Fruit fly (Drosophila melanogaster) whole organism, embryonic: ENCODE results near the gene CG33695.

Source experiments
- BEAF-32 ChIP-seq: fragments of 200-800 bp; sonication (Bioruptor generic); optimal IDR thresholded peaks from 3 replicates; lab custom pipeline; 2017; ENCODE audit warnings: missing biosample characterization, missing genetic modification characterization, mild to moderate bottlenecking, moderate library complexity, missing genetic modification reagents
- Bgb ChIP-seq: fragments of 200-800 bp; sonication (Bioruptor generic); IDR thresholded peaks from 2 replicates; pipeline ENCODE4 v1.3.6; 2022; ENCODE audit warnings: missing biosample characterization, missing genetic modification characterization; ENCODE audit not compliant: partially characterized antibody
- CG10366 ChIP-seq: fragments of 200-800 bp; sonication (Bioruptor generic); IDR thresholded peaks from 2 replicates; pipeline ENCODE4 v1.3.6; 2022; ENCODE audit warnings: missing biosample characterization, missing genetic modification characterization
- CG11085 ChIP-seq: fragments of 200-800 bp; sonication (Bioruptor generic); IDR thresholded peaks from 2 replicates; pipeline ENCODE4 v1.3.6; 2022; ENCODE audit warnings: missing biosample characterization, missing genetic modification characterization
- CG11398 ChIP-seq: fragments of 200-800 bp; sonication (Bioruptor generic); optimal IDR thresholded peaks from 2 replicates; lab custom pipeline; 2016; ENCODE audit warnings: missing biosample characterization, missing genetic modification characterization
- CG11456 ChIP-seq: fragments of 200-800 bp; sonication (Bioruptor generic); IDR thresholded peaks from 3 replicates; pipeline ENCODE4 v1.3.6; 2022; ENCODE audit warnings: missing biosample characterization, missing genetic modification characterization
- CG11695 ChIP-seq: fragments of 200-800 bp; sonication (Bioruptor generic); IDR thresholded peaks from 3 replicates; pipeline ENCODE4 v1.3.6; 2022; ENCODE audit warnings: missing biosample characterization, missing genetic modification characterization
- CG13624 ChIP-seq: fragments of 200-800 bp; sonication (Bioruptor generic); optimal IDR thresholded peaks from 2 replicates; lab custom pipeline; 2016; ENCODE audit warnings: missing biosample characterization, missing genetic modification characterization
- CG14050 ChIP-seq: fragments of 200-800 bp; sonication (Bioruptor generic); IDR thresholded peaks from 3 replicates; pipeline ENCODE4 v1.3.6; 2022; ENCODE audit warnings: missing biosample characterization, missing genetic modification characterization
- CG14860 ChIP-seq: fragments of 200-800 bp; sonication (Bioruptor generic); IDR thresholded peaks from 3 replicates; pipeline ENCODE4 v1.3.6; 2022; ENCODE audit warnings: missing biosample characterization, missing genetic modification characterization; ENCODE audit not compliant: partially characterized antibody
- CG18619 ChIP-seq: fragments of 200-800 bp; sonication (Bioruptor generic); optimal IDR thresholded peaks from 3 replicates; lab custom pipeline; 2017; ENCODE audit warnings: missing biosample characterization, mild to moderate bottlenecking, missing genetic modification characterization
- CG2120 ChIP-seq: fragments of 200-800 bp; sonication (Bioruptor generic); optimal IDR thresholded peaks from 3 replicates; lab custom pipeline; 2016; ENCODE audit warnings: missing biosample characterization, missing genetic modification characterization
- CG2712 ChIP-seq: fragments of 200-800 bp; optimal IDR thresholded peaks from 3 replicates; lab custom pipeline; 2019; ENCODE audit warnings: missing biosample characterization, mild to moderate bottlenecking, missing genetic modification characterization, moderate library complexity
- CG30403 ChIP-seq: fragments of 200-800 bp; sonication (Bioruptor generic); optimal IDR thresholded peaks from 3 replicates; lab custom pipeline; 2016; ENCODE audit warnings: missing biosample characterization, missing genetic modification characterization
- CG32767 ChIP-seq: fragments of 200-800 bp; sonication (Bioruptor generic); IDR thresholded peaks from 2 replicates; pipeline ENCODE4 v1.3.6; 2022; ENCODE audit warnings: missing biosample characterization, missing genetic modification characterization
- CG34422 ChIP-seq: fragments of 200-800 bp; sonication (Bioruptor generic); IDR thresholded peaks from 3 replicates; pipeline ENCODE4 v1.3.6; 2022; ENCODE audit warnings: missing biosample characterization, missing genetic modification characterization
- CG5245 ChIP-seq: fragments of 200-800 bp; sonication (Bioruptor generic); optimal IDR thresholded peaks from 3 replicates; lab custom pipeline; 2016; ENCODE audit warnings: missing biosample characterization, missing genetic modification characterization
- CG6689 ChIP-seq: fragments of 200-800 bp; sonication (Bioruptor generic); IDR thresholded peaks from 2 replicates; pipeline ENCODE4 v1.3.6; 2022; ENCODE audit warnings: missing biosample characterization, missing genetic modification characterization
- CG7987 ChIP-seq: fragments of 200-800 bp; sonication (Bioruptor generic); optimal IDR thresholded peaks from 2 replicates; lab custom pipeline; 2018; ENCODE audit warnings: missing biosample characterization, mild to moderate bottlenecking, missing genetic modification characterization, moderate library complexity
- CG9797 ChIP-seq: fragments of 200-800 bp; sonication (Bioruptor generic); optimal IDR thresholded peaks from 3 replicates; lab custom pipeline; 2018; ENCODE audit warnings: missing biosample characterization, mild to moderate bottlenecking, missing genetic modification characterization
- Chrac-16 ChIP-seq: fragments of 200-800 bp; sonication (Bioruptor generic); optimal IDR thresholded peaks from 3 replicates; lab custom pipeline; 2016; ENCODE audit warnings: missing biosample characterization, missing genetic modification characterization
- CkIIα-i1 ChIP-seq: fragments of 200-800 bp; sonication (Bioruptor generic); IDR thresholded peaks from 2 replicates; pipeline ENCODE4 v1.3.6; 2022; ENCODE audit warnings: missing biosample characterization, missing genetic modification characterization
- Dbx ChIP-seq: fragments of 200-800 bp; sonication (Bioruptor generic); IDR thresholded peaks from 3 replicates; pipeline ENCODE4 v1.3.6; 2022; ENCODE audit warnings: missing biosample characterization, missing genetic modification characterization
- Elba2 ChIP-seq: fragments of 200-800 bp; sonication (Bioruptor generic); optimal IDR thresholded peaks from 3 replicates; lab custom pipeline; 2016; ENCODE audit warnings: missing biosample characterization, missing genetic modification characterization
- Hr39 ChIP-seq: fragments of >200 bp; optimal IDR thresholded peaks from 2 replicates; lab custom pipeline; 2017
- Max ChIP-seq: fragments of 200-800 bp; sonication (Bioruptor generic); optimal IDR thresholded peaks from 2 replicates; lab custom pipeline; 2016; ENCODE audit warnings: missing biosample characterization, mild to moderate bottlenecking, missing genetic modification characterization
- PHDP ChIP-seq: fragments of 200-800 bp; sonication (Bioruptor generic); optimal IDR thresholded peaks from 3 replicates; lab custom pipeline; 2018; ENCODE audit warnings: missing biosample characterization, mild to moderate bottlenecking, missing genetic modification characterization, moderate library complexity
- Scr ChIP-seq: fragments of 200-800 bp; sonication (Bioruptor generic); IDR thresholded peaks from 2 replicates; pipeline ENCODE4 v1.3.6; 2022; ENCODE audit warnings: missing biosample characterization, missing genetic modification characterization; ENCODE audit not compliant: partially characterized antibody
- Sry-δ ChIP-seq: fragments of 200-800 bp; sonication (Bioruptor generic); optimal IDR thresholded peaks from 2 replicates; lab custom pipeline; 2016; ENCODE audit warnings: missing biosample characterization, missing genetic modification characterization
- Usf ChIP-seq: fragments of 200-800 bp; sonication (Bioruptor generic); optimal IDR thresholded peaks from 2 replicates; lab custom pipeline; 2017; ENCODE audit warnings: missing genotype, missing biosample characterization, missing genetic modification characterization
- Xbp1 ChIP-seq: fragments of 200-800 bp; sonication (Bioruptor generic); optimal IDR thresholded peaks from 3 replicates; lab custom pipeline; 2016; ENCODE audit warnings: missing biosample characterization, mild to moderate bottlenecking, missing genetic modification characterization
- al ChIP-seq: fragments of 200-800 bp; sonication (Bioruptor generic); IDR thresholded peaks from 2 replicates; pipeline ENCODE4 v1.3.6; 2022; ENCODE audit warnings: missing biosample characterization, missing genetic modification characterization
- az2 ChIP-seq: fragments of 200-800 bp; sonication (Bioruptor generic); optimal IDR thresholded peaks from 3 replicates; lab custom pipeline; 2016; ENCODE audit warnings: missing biosample characterization, missing genetic modification characterization
- bab2 ChIP-seq: fragments of 200-800 bp; sonication (Bioruptor generic); optimal IDR thresholded peaks from 2 replicates; lab custom pipeline; 2016; ENCODE audit warnings: missing biosample characterization, missing genetic modification characterization
- chn ChIP-seq: fragments of 200-800 bp; sonication (Bioruptor generic); optimal IDR thresholded peaks from 2 replicates; lab custom pipeline; 2016; ENCODE audit warnings: missing biosample characterization, missing genetic modification characterization
- eve ChIP-seq, 2 experiments: fragments of >200 bp; optimal IDR thresholded peaks; 2 replicates each; lab custom pipeline; 2017; ENCODE audit warnings: missing biosample characterization in 2 of 2, missing genetic modification characterization in 2 of 2
- fd64A ChIP-seq: fragments of 200-800 bp; sonication (Bioruptor generic); optimal IDR thresholded peaks from 3 replicates; lab custom pipeline; 2018; ENCODE audit warnings: missing biosample characterization, mild to moderate bottlenecking, missing genetic modification characterization
- lmd ChIP-seq: fragments of 200-800 bp; sonication (Bioruptor generic); IDR thresholded peaks from 2 replicates; pipeline ENCODE4 v1.3.6; 2022; ENCODE audit warnings: missing biosample characterization, missing genetic modification characterization
- lola ChIP-seq, 3 experiments: fragments of >200 bp in 2 of 3; fragments of 200-800 bp in 1 of 3; sonication (Bioruptor generic) in 1 of 3; optimal IDR thresholded peaks; 2 replicates each; lab custom pipeline; 2017 to 2019; ENCODE audit warnings: missing biosample characterization in 3 of 3, missing genetic modification characterization in 3 of 3, mild to moderate bottlenecking in 1 of 3, moderate library complexity in 1 of 3
- pnt ChIP-seq: fragments of 200-800 bp; sonication (Bioruptor generic); optimal IDR thresholded peaks from 3 replicates; lab custom pipeline; 2016; ENCODE audit warnings: missing biosample characterization, missing genetic modification characterization
- ranshi ChIP-seq: fragments of 200-800 bp; sonication (Bioruptor generic); IDR thresholded peaks from 2 replicates; pipeline ENCODE4 v1.3.6; 2022; ENCODE audit warnings: missing biosample characterization, missing genetic modification characterization
- sc ChIP-seq, 3 experiments: fragments of >200 bp in 2 of 3; fragments of 200-800 bp in 1 of 3; sonication (Bioruptor generic) in 1 of 3; optimal IDR thresholded peaks; 2 replicates in 2 of 3; 3 replicates in 1 of 3; lab custom pipeline; 2017; ENCODE audit warnings: mild to moderate bottlenecking in 1 of 3, missing biosample characterization in 1 of 3, missing genetic modification characterization in 1 of 3, missing genetic modification reagents in 1 of 3
- sens-2 ChIP-seq: fragments of 200-800 bp; sonication (Bioruptor generic); IDR thresholded peaks from 2 replicates; pipeline ENCODE4 v1.3.6; 2022; ENCODE audit warnings: missing biosample characterization, missing genetic modification characterization
- sim ChIP-seq: fragments of 200-800 bp; sonication (Bioruptor generic); IDR thresholded peaks from 2 replicates; pipeline ENCODE4 v1.3.6; 2022; ENCODE audit warnings: missing biosample characterization, missing genetic modification characterization
- so ChIP-seq: fragments of 200-800 bp; sonication (Bioruptor generic); IDR thresholded peaks from 3 replicates; pipeline ENCODE4 v1.3.6; 2022; ENCODE audit warnings: missing biosample characterization, missing genetic modification characterization
- sob ChIP-seq: fragments of 200-800 bp; sonication (Bioruptor generic); IDR thresholded peaks from 2 replicates; pipeline ENCODE4 v1.3.6; 2022; ENCODE audit warnings: missing biosample characterization, missing genetic modification characterization
- stwl ChIP-seq: fragments of 200-800 bp; sonication (Bioruptor generic); optimal IDR thresholded peaks from 3 replicates; lab custom pipeline; 2018; ENCODE audit warnings: missing biosample characterization, mild to moderate bottlenecking, missing genetic modification characterization, moderate library complexity
- twi ChIP-seq: fragments of 200-800 bp; optimal IDR thresholded peaks from 2 replicates; lab custom pipeline; 2019; ENCODE audit warnings: missing biosample characterization, mild to moderate bottlenecking, missing genetic modification characterization, moderate library complexity
- unpg ChIP-seq: fragments of 200-800 bp; sonication (Bioruptor generic); optimal IDR thresholded peaks from 3 replicates; lab custom pipeline; 2018; ENCODE audit warnings: missing biosample characterization, mild to moderate bottlenecking, missing genetic modification characterization, moderate library complexity
- zf30C ChIP-seq: fragments of 200-800 bp; sonication (Bioruptor generic); optimal IDR thresholded peaks from 3 replicates; lab custom pipeline; 2018; ENCODE audit warnings: missing biosample characterization, mild to moderate bottlenecking, missing genetic modification characterization

The CG33695 gene

DNA sequence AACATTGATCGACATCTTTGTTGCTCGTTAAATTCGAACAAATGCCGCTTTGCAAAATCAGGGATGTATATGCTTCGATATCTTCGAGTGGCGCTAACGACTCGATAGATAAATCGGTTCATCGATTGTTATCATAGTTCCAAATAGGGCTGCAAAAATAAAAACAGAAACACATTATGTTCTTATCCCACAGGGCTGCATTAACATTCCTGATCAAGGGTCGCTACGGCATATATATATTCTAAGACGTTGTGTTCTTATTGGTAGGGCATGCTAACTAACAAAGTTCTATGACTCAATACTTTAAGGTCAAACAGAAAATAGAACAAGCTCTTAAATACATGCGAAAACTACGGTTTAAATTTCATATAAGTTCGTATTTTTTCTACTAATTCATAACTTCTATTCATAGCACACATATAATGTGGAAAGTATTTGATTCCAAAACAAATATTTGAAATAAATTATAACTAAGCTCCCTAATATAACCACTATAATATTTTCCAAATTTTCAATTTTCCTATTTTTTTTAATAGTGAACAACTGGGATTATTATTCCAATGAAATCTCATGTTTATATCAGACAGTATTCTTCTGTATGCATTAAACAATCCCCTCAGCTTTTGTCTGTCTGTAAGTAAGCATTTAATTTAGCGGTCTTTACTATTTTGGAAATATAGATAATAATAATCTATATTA, 8.7 kb upstream of the CG33695 start, which contains the start of gene cmet (continued):
- no peak for TF ChIP-seq sc (optimal IDR thresholded peaks at IDR 0.05; lab: Kevin White, UChicago)
- TF ChIP-seq sc (GFP tag; optimal IDR thresholded peaks at IDR 0.05; lab: Kevin White, UChicago), result no peak
- no peak for TF ChIP-seq fd64A (GFP tag; lab: Kevin White, UChicago)
- TF ChIP-seq Max (GFP tag; lab: Kevin White, UChicago), result peak; percentile 57
- TF ChIP-seq CG11398 (GFP tag; lab: Kevin White, UChicago), result peak; percentile 59
- TF ChIP-seq PHDP (tag; lab: Kevin White, UChicago), result no peak
- TF ChIP-seq CkIIα-i1 (GFP tag; lab: Robert Waterston, UW), result no peak
- no peak for TF ChIP-seq sim
- TF ChIP-seq CG10366 (GFP tag; lab: Robert Waterston, UW), result no peak; the same call in 1 of the 2 replicates
- no peak for TF ChIP-seq eve (GFP tag; optimal IDR thresholded peaks at IDR 0.05; lab: Kevin White, UChicago)
- TF ChIP-seq Sry-δ, result peak; percentile 94
- 0 out of 3 replicates have a peak, but pooled peaks have one; percentile 30 for TF ChIP-seq Dbx (GFP tag; lab: Robert Waterston, UW)
- TF ChIP-seq chn, result peak; percentile 55
- peak; percentile 29 for TF ChIP-seq CG9797 (GFP tag; lab: Kevin White, UChicago)
- TF ChIP-seq Scr (GFP tag; lab: Robert Waterston, UW), result peak; percentile 81
- TF ChIP-seq BEAF-32 (GFP tag; lab: Kevin White, UChicago), result peak; percentile 81
- peak; percentile 24 for TF ChIP-seq CG7987
- peak; percentile 51; the same call in 1 of the 2 replicates for TF ChIP-seq sob (GFP tag; lab: Robert Waterston, UW)
- peak; percentile 45 for TF ChIP-seq bab2
- peak; percentile 62 for TF ChIP-seq CG11456
- TF ChIP-seq Hr39 (lab: Kevin White, UChicago), result no peak
- TF ChIP-seq az2 (GFP tag; lab: Kevin White, UChicago), result peak; percentile 26
- TF ChIP-seq lmd (GFP tag; lab: Robert Waterston, UW), result peak; percentile 46; the same call in 1 of the 2 replicates
- peak; percentile 98 for TF ChIP-seq Bgb (GFP tag; lab: Robert Waterston, UW)
- peak; percentile 4 for TF ChIP-seq CG2120 (GFP tag; lab: Kevin White, UChicago)
- peak; percentile 66 for TF ChIP-seq CG13624
- TF ChIP-seq lola (GFP tag; optimal IDR thresholded peaks at IDR 0.05; lab: Kevin White, UChicago), result peak in 2 of 3 experiments; percentile 62 to 94
- no peak for TF ChIP-seq unpg (GFP tag; lab: Kevin White, UChicago)
- TF ChIP-seq zf30C, result no peak
- no peak for TF ChIP-seq so (GFP tag; lab: Robert Waterston, UW)
- TF ChIP-seq Usf (GFP tag; lab: Kevin White, UChicago), result no peak
- TF ChIP-seq twi (tag; lab: Kevin White, UChicago), result no peak
- TF ChIP-seq CG2712 (tag; lab: Kevin White, UChicago), result peak; percentile 66
- peak; percentile 86 for TF ChIP-seq stwl (tag; lab: Kevin White, UChicago)
- peak; percentile 94 for TF ChIP-seq CG14860 (GFP tag; lab: Robert Waterston, UW)
- TF ChIP-seq pnt (GFP tag; lab: Kevin White, UChicago), result peak; percentile 60
- peak; percentile 45; the same call in 1 of the 2 replicates for TF ChIP-seq ranshi (GFP tag; lab: Robert Waterston, UW)
- TF ChIP-seq CG11085 (GFP tag; lab: Robert Waterston, UW), result peak; percentile 58; the same call in 1 of the 2 replicates
- no peak for TF ChIP-seq sens-2 (GFP tag; lab: Robert Waterston, UW)
- peak; percentile 41; the same call in 1 of the 2 replicates for TF ChIP-seq al (GFP tag; lab: Robert Waterston, UW)
- TF ChIP-seq CG5245 (GFP tag; lab: Kevin White, UChicago), result peak; percentile 5
- TF ChIP-seq Elba2, result peak; percentile 85
- peak; percentile 72 for TF ChIP-seq CG30403 (GFP tag; lab: Kevin White, UChicago)
- TF ChIP-seq CG34422 (GFP tag; lab: Robert Waterston, UW), result peak; percentile 56
- no peak for TF ChIP-seq CG11695 (GFP tag; lab: Robert Waterston, UW)
- TF ChIP-seq CG14050 (GFP tag; lab: Robert Waterston, UW), result no peak
- TF ChIP-seq Chrac-16 (GFP tag; lab: Kevin White, UChicago), result peak; percentile 5
- peak; percentile 45 for TF ChIP-seq CG18619 (GFP tag; lab: Kevin White, UChicago)
- TF ChIP-seq Xbp1 (GFP tag; lab: Kevin White, UChicago), result peak; percentile 68
- no peak for TF ChIP-seq CG32767 (GFP tag; lab: Robert Waterston, UW)
- no peak; the same call in 1 of the 2 replicates for TF ChIP-seq CG6689 (GFP tag; lab: Robert Waterston, UW)
